Worm (Caenorhabditis elegans) whole organism, L1 larva: Measurements from ENCODE around the gene clec-83.

Experiments
- ces-1 ChIP-seq: fragments of 150-350 bp; optimal IDR thresholded peaks from 2 replicates; lab custom pipeline; 2014; ENCODE audit warnings: missing biosample characterization, missing genetic modification reagents, missing genetic modification characterization
- dpl-1 ChIP-seq, 3 experiments: fragments of 150-350 bp in 2 of 3; sonication (generic microtip) in 1 of 3; optimal IDR thresholded peaks; 2 replicates each; lab custom pipeline; 2014 to 2017; ENCODE audit warnings: missing biosample characterization in 3 of 3, missing genetic modification characterization in 3 of 3, missing genetic modification reagents in 3 of 3
- efl-1 ChIP-seq, 4 experiments: fragments of 150-350 bp; optimal IDR thresholded peaks in 3 of 4; peaks in 1 of 4; 1 replicate in 1 of 4; 2 replicates in 3 of 4; lab custom pipeline; 2014; ENCODE audit warnings: missing biosample characterization in 2 of 4, missing genetic modification characterization in 2 of 4, missing genetic modification reagents in 2 of 4
- nhr-76 ChIP-seq: sonication (generic microtip); optimal IDR thresholded peaks from 2 replicates; lab custom pipeline; 2017; ENCODE audit warnings: missing biosample characterization, missing genetic modification characterization

The clec-83 gene

DNA sequence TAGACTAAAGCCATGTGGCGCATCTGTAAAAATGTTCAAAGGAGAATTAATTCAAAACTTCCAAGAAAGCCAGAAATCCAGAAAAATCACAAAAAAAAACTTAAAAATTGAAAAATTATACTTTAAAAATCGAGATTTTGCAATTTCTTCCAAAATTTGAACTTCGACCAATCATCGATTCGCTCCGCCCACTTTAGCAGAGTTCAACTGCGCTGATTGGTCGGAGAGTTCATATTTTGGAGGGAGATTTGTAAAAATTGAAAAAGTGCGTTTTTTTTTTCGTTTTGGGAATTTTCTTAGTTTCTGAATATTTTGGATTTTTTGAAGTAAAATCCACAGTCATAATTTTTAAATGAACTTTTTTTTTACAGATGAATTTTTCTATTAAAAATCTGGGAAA lies 47.3 kb downstream of the clec-83 start:
- no peak for TF ChIP-seq dpl-1 (GFP tag; optimal IDR thresholded peaks at IDR 0.05; lab: Kevin White, UChicago)
- TF ChIP-seq efl-1 (optimal IDR thresholded peaks at IDR 0.05; lab: Kevin White, UChicago), result no peak
- TF ChIP-seq efl-1 (GFP tag; optimal IDR thresholded peaks at IDR 0.05 in 1 of 2; lab: Kevin White, UChicago), result peak in 1 of 2 experiments; percentile 25
- no peak for TF ChIP-seq ces-1
- TF ChIP-seq nhr-76 (tag; lab: Kevin White, UChicago), result no peak
